Fruit fly (Drosophila melanogaster): ENCODE results near the gene yps.

The yps gene

DNA sequence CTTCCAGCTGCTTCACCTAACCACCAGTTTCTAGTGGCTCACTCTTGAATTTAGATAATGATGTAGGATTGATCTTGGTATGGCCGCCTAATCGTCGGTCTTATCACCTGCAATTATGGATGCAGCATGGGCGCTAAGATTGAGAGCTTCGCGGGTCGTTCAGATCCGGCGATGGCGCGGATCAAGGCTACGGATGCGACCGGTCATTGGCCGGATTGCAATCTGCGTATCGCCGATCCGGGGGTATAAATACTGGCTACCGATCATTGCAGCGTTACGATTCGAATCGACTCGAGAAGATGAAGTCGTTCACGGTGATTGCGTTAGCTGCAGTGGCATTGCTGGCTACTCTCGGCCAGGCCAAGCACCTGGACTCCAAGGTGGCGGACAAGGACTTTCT lies 4.2 kb upstream of the yps start, which contains the start of gene Lsp2:
Lsp2 (plus strand) TSS at position 283 of the 400 bp plus-strand sequence.
- TF ChIP-seq CG8478 (optimal IDR thresholded peaks at IDR 0.05): no peak
- no peak for TF ChIP-seq psq (optimal IDR thresholded peaks at IDR 0.05)
- no peak for TF ChIP-seq usp (GFP tag; optimal IDR thresholded peaks at IDR 0.05)
- no peak for TF ChIP-seq Dll (optimal IDR thresholded peaks at IDR 0.05)
- no peak for TF ChIP-seq pan (optimal IDR thresholded peaks at IDR 0.05)
- no peak for TF ChIP-seq EcR (GFP tag; optimal IDR thresholded peaks at IDR 0.05)

dm6 chr3L:12127294-12128029 lies 2.5 kb upstream of the yps start, which contains the start of the genes Ir68b and CG34241:
TSS of gene Ir68b (minus strand) at chr3L:12127394.
TSS of gene CG34241 (plus strand) at chr3L:12127979.
- no peak for TF ChIP-seq pan (optimal IDR thresholded peaks at IDR 0.05)
- TF ChIP-seq usp (GFP tag; optimal IDR thresholded peaks at IDR 0.05): no peak
- TF ChIP-seq EcR (GFP tag; optimal IDR thresholded peaks at IDR 0.05): no peak
- no peak for TF ChIP-seq Dll (optimal IDR thresholded peaks at IDR 0.05)
- TF ChIP-seq psq (optimal IDR thresholded peaks at IDR 0.05): no peak
- no peak for TF ChIP-seq CG8478 (optimal IDR thresholded peaks at IDR 0.05)

dm6 chr3L:12124138-12124583 lies 789 bp downstream of the yps start:
- TF ChIP-seq psq (optimal IDR thresholded peaks at IDR 0.05) (no peak), usp (GFP tag; optimal IDR thresholded peaks at IDR 0.05) (no peak), Dll (optimal IDR thresholded peaks at IDR 0.05) (no peak), pan (optimal IDR thresholded peaks at IDR 0.05) (no peak), CG8478 (optimal IDR thresholded peaks at IDR 0.05) (no peak), EcR (GFP tag; optimal IDR thresholded peaks at IDR 0.05) (no peak)

DNA sequence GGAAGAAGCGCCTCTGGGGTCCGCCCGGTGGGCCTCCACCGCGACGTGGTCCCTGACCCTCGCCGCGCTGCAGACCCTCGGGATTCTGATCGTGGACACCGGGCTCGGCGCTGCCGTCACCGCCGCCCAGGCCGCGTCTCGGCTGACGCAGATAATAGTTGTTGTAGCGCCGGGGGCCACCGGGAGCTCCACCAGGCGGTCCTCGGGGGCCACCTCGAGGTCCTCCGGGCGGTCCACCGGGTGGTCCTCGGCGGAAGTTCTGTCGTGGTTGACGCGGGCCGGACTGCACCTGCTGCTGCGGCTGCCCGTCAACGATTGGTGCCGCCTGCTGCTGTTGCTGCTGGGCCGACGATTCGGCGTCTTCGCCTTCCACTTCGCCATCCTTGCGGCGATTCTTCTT lies 2.1 kb downstream of the yps start:
- no peak for TF ChIP-seq EcR (GFP tag; optimal IDR thresholded peaks at IDR 0.05)
- no peak for TF ChIP-seq psq (optimal IDR thresholded peaks at IDR 0.05)
- TF ChIP-seq Dll (optimal IDR thresholded peaks at IDR 0.05): no peak
- TF ChIP-seq pan (optimal IDR thresholded peaks at IDR 0.05): no peak
- TF ChIP-seq usp (GFP tag; optimal IDR thresholded peaks at IDR 0.05): no peak
- TF ChIP-seq CG8478 (optimal IDR thresholded peaks at IDR 0.05): no peak

- TF ChIP-seq CG8478 (optimal IDR thresholded peaks at IDR 0.05) (no peak), pan (optimal IDR thresholded peaks at IDR 0.05) (no peak), Dll (optimal IDR thresholded peaks at IDR 0.05) (no peak), usp (GFP tag; optimal IDR thresholded peaks at IDR 0.05) (no peak), EcR (GFP tag; optimal IDR thresholded peaks at IDR 0.05) (no peak), psq (optimal IDR thresholded peaks at IDR 0.05) (no peak)
These were observed 5.0 kb downstream of the yps start, which contains the start of gene CG11560 for dm6 chr3L:12119875-12120485. TSS of gene CG11560 (plus strand) at chr3L:12120019.

DNA sequence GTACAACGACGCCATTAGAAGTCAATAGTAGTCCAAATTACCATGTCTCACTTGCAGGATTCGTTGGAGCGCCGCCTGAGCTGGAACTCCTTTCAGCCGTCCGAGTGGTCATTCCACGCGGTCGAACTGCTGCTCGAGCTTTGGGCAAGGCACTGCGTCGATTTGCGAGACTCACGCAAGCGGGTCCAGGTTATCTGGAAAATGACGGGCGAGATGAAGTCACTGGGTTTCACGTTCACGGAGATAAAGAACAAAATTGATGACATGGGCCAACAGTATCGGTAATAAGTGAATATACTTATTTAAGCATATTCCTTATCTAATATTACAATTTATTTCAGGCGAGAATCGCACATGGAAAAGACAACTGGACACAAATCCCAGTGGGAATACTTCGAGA lies 6.3 kb downstream of the yps start:
- TF ChIP-seq Dll (optimal IDR thresholded peaks at IDR 0.05) (no peak), CG8478 (optimal IDR thresholded peaks at IDR 0.05) (no peak), pan (optimal IDR thresholded peaks at IDR 0.05) (no peak), EcR (GFP tag; optimal IDR thresholded peaks at IDR 0.05) (no peak), usp (GFP tag; optimal IDR thresholded peaks at IDR 0.05) (no peak), psq (optimal IDR thresholded peaks at IDR 0.05) (no peak)

DNA sequence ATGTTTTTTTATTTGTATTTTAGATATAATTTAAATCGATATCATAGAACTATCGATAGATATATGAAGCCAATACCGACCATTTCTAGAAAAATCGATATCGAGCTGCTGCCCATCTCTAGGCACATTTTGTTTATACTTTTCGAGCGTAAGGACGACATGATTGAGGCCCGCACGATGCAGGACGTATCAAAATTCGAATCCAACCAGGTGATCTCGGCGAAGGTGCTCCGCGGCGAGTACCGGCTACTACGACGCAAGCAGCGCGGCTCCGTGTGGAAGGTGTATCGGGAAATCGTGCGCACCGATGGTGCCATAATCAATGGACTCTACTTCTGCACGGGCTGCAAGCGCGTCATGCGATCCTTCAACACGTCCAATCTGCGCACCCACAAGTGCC lies 6.8 kb downstream of the yps start, which contains the start of gene ssp:
ssp (plus strand) TSS at position 102 of the 400 bp plus-strand sequence.
- TF ChIP-seq pan (optimal IDR thresholded peaks at IDR 0.05): no peak
- no peak for TF ChIP-seq Dll (optimal IDR thresholded peaks at IDR 0.05)
- TF ChIP-seq usp (GFP tag; optimal IDR thresholded peaks at IDR 0.05): no peak
- TF ChIP-seq psq (optimal IDR thresholded peaks at IDR 0.05): no peak

- TF ChIP-seq EcR (GFP tag; optimal IDR thresholded peaks at IDR 0.05): no peak
- no peak for TF ChIP-seq pan (optimal IDR thresholded peaks at IDR 0.05)
- TF ChIP-seq usp (GFP tag; optimal IDR thresholded peaks at IDR 0.05): no peak
- TF ChIP-seq psq (optimal IDR thresholded peaks at IDR 0.05): no peak
- TF ChIP-seq CG8478 (optimal IDR thresholded peaks at IDR 0.05): no peak
- no peak for TF ChIP-seq Dll (optimal IDR thresholded peaks at IDR 0.05)
These were observed 8.8 kb downstream of the yps start, which contains the start of gene vers for dm6 chr3L:12115966-12116735. TSS of gene vers (plus strand) at chr3L:12116101.

dm6 chr3L:12115103-12115502 lies 9.8 kb downstream of the yps start:
- TF ChIP-seq CG8478 (optimal IDR thresholded peaks at IDR 0.05) (no peak), pan (optimal IDR thresholded peaks at IDR 0.05) (no peak), usp (GFP tag; optimal IDR thresholded peaks at IDR 0.05) (no peak), psq (optimal IDR thresholded peaks at IDR 0.05) (no peak), Dll (optimal IDR thresholded peaks at IDR 0.05) (no peak), EcR (GFP tag; optimal IDR thresholded peaks at IDR 0.05) (no peak)

DNA sequence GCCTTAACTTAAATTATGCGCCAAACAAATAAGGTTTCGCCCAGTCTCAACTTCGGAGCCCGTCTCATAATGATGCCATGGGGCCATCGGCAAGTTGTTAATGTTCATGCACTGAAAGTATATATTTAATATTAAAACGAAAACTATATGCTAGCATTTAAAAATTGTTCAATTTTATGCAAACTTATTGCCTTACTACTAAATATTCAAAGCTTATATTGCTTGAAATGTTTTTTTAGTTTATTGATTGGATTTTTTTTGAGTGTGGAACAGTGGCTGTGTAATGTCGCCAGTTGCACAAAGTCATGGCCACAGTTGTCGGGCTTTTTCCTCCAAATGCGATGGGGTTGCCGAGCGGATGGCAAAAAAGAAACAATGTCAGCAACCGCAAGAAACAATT lies 10.8 kb downstream of the yps start:
- TF ChIP-seq pan (optimal IDR thresholded peaks at IDR 0.05): no peak
- no peak for TF ChIP-seq EcR (GFP tag; optimal IDR thresholded peaks at IDR 0.05)
- no peak for TF ChIP-seq usp (GFP tag; optimal IDR thresholded peaks at IDR 0.05)
- no peak for TF ChIP-seq CG8478 (optimal IDR thresholded peaks at IDR 0.05)
- no peak for TF ChIP-seq psq (optimal IDR thresholded peaks at IDR 0.05)
- no peak for TF ChIP-seq Dll (optimal IDR thresholded peaks at IDR 0.05)

DNA sequence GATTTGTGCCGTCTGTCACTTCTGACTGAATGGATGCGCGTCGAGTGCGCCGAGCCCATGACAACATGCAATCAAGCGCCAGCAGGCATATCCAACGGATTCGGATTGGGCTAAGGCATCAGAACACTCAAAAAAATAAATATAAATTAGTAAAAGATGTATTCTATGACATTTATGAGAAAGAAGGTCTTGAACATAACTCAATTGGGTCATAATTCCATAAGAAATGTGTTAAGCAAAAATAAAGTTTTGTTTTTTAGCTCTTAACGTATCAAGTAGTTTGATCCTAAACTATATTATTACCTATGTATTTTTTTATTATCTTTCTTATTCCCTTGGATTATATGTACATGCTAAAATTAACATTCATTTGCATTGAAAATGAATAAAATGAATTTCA lies 11.4 kb downstream of the yps start:
- TF ChIP-seq psq (optimal IDR thresholded peaks at IDR 0.05) (no peak), CG8478 (optimal IDR thresholded peaks at IDR 0.05) (no peak), EcR (GFP tag; optimal IDR thresholded peaks at IDR 0.05) (no peak)

Data from whole organism.